Worm (Caenorhabditis elegans) whole organism, L3 larva: Measurements from ENCODE around the gene eelo-1.

Experiments used
- ceh-82 ChIP-seq: fragments of 150-350 bp; optimal IDR thresholded peaks from 2 replicates; lab custom pipeline; 2014; ENCODE audit warnings: missing biosample characterization, missing genetic modification characterization
- daf-12 ChIP-seq: fragments of 150-350 bp; optimal IDR thresholded peaks from 2 replicates; lab custom pipeline; 2014; ENCODE audit warnings: missing biosample characterization, missing genetic modification reagents, missing genetic modification characterization
- fkh-10 ChIP-seq: sonication (generic microtip); optimal IDR thresholded peaks from 2 replicates; lab custom pipeline; 2017; ENCODE audit warnings: missing biosample characterization, missing genetic modification reagents, missing genetic modification characterization
- fkh-2 ChIP-seq: fragments of 150-350 bp; optimal IDR thresholded peaks from 2 replicates; lab custom pipeline; 2014; ENCODE audit warnings: missing biosample characterization, missing genetic modification reagents, missing genetic modification characterization
- mdl-1 ChIP-seq: fragments of 150-350 bp; optimal IDR thresholded peaks from 2 replicates; lab custom pipeline; 2014; ENCODE audit warnings: missing biosample characterization, missing genetic modification characterization
- nhr-237 ChIP-seq: fragments of 150-350 bp; optimal IDR thresholded peaks from 2 replicates; lab custom pipeline; 2014; ENCODE audit warnings: missing biosample characterization, missing genetic modification characterization
- nhr-25 ChIP-seq: sonication (generic microtip); optimal IDR thresholded peaks from 2 replicates; lab custom pipeline; 2017; ENCODE audit warnings: missing biosample characterization, missing genetic modification characterization
- nhr-76 ChIP-seq: fragments of 150-350 bp; sonication (generic microtip); optimal IDR thresholded peaks from 5 replicates; lab custom pipeline; 2014; ENCODE audit warnings: missing biosample characterization, missing genetic modification characterization
- pha-4 ChIP-seq: fragments of 150-350 bp; optimal IDR thresholded peaks from 2 replicates; lab custom pipeline; 2014; ENCODE audit warnings: missing biosample characterization, missing genetic modification reagents, missing genetic modification characterization
- snpc-4 ChIP-seq: fragments of 150-350 bp; optimal IDR thresholded peaks from 2 replicates; lab custom pipeline; 2014; ENCODE audit warnings: missing biosample characterization, missing genetic modification characterization

ce11 chrIII:1539366-1539765 is 19.0 kb downstream of the eelo-1 start:
- no peak for TF ChIP-seq daf-12 (tag; lab: Kevin White, UChicago)
- TF ChIP-seq snpc-4 (tag; lab: Kevin White, UChicago), result no peak
- no peak for TF ChIP-seq fkh-10 (GFP tag; lab: Kevin White, UChicago)
- TF ChIP-seq nhr-76, result no peak
- TF ChIP-seq pha-4 (tag; lab: Kevin White, UChicago), result no peak
- TF ChIP-seq fkh-2 (tag; lab: Kevin White, UChicago), result no peak
- TF ChIP-seq nhr-25, result no peak
- TF ChIP-seq nhr-237, result no peak
- TF ChIP-seq mdl-1, result no peak
- no peak for TF ChIP-seq ceh-82 (tag; lab: Kevin White, UChicago)
